Worm (Caenorhabditis elegans) whole organism, L4 larva: ENCODE data around the gene acs-7.

ENCODE experiments used
- D1046.2 ChIP-seq: fragments of 200-800 bp; sonication (Bioruptor generic); IDR thresholded peaks from 2 replicates; pipeline ENCODE4 v1.3.6; 2022; ENCODE audit warnings: missing genetic modification characterization, missing compliant biosample characterization
- F26F4.8 ChIP-seq: fragments of 200-800 bp; sonication (Bioruptor generic); conservative IDR thresholded peaks from 2 replicates; pipeline ENCODE4 v1.3.6; 2022; ENCODE audit warnings: missing genetic modification characterization, missing compliant biosample characterization
- F44E2.7 ChIP-seq: fragments of 200-800 bp; sonication (Bioruptor generic); IDR thresholded peaks from 2 replicates; pipeline ENCODE4 v2.1.2; 2022; ENCODE audit warnings: missing genetic modification characterization, missing compliant biosample characterization
- Y105C5A.15 ChIP-seq: fragments of 200-800 bp; sonication (Bioruptor generic); IDR thresholded peaks from 2 replicates; pipeline ENCODE4 v1.3.6; 2022; ENCODE audit warnings: missing genetic modification characterization, missing compliant biosample characterization
- Y75B8A.6 ChIP-seq: fragments of 200-800 bp; sonication (Bioruptor generic); IDR thresholded peaks from 2 replicates; pipeline ENCODE4 v1.3.6; 2022; ENCODE audit warnings: missing genetic modification reagents, missing genetic modification characterization, missing compliant biosample characterization
- ZK337.2 ChIP-seq: fragments of 200-800 bp; sonication (Bioruptor generic); IDR thresholded peaks from 2 replicates; pipeline ENCODE4 v1.3.6; 2022; ENCODE audit warnings: missing genetic modification reagents, missing genetic modification characterization, missing compliant biosample characterization
- ZK546.5 ChIP-seq, 2 experiments: sonication (generic microtip); optimal IDR thresholded peaks; 2 replicates each; lab custom pipeline; 2017; ENCODE audit warnings: missing biosample characterization in 2 of 2, missing genetic modification characterization in 2 of 2
- aha-1 ChIP-seq: fragments of 150-350 bp; peaks from one replicate; lab custom pipeline; 2014; ENCODE audit warnings: missing biosample characterization, missing genetic modification characterization
- ama-1 ChIP-seq: fragments of 150-350 bp; optimal IDR thresholded peaks from 2 replicates; lab custom pipeline; 2014; ENCODE audit warnings: inconsistent platforms, mixed read lengths
- attf-4 ChIP-seq: sonication (generic microtip); optimal IDR thresholded peaks from 3 replicates; lab custom pipeline; 2017; ENCODE audit warnings: missing biosample characterization, missing genetic modification characterization
- ceh-20 ChIP-seq: fragments of 200-800 bp; sonication (Bioruptor generic); IDR thresholded peaks from 2 replicates; pipeline ENCODE4 v1.3.6; 2022; ENCODE audit warnings: missing genetic modification reagents, missing genetic modification characterization, missing compliant biosample characterization
- ceh-28 ChIP-seq: fragments of 150-350 bp; optimal IDR thresholded peaks from 2 replicates; lab custom pipeline; 2014; ENCODE audit warnings: missing biosample characterization, missing genetic modification reagents, missing genetic modification characterization
- ceh-82 ChIP-seq: sonication (generic microtip); optimal IDR thresholded peaks from 2 replicates; lab custom pipeline; 2017; ENCODE audit warnings: missing biosample characterization, missing genetic modification characterization
- cey-2 ChIP-seq: sonication (generic microtip); optimal IDR thresholded peaks from 3 replicates; lab custom pipeline; 2017; ENCODE audit warnings: missing genetic modification characterization, mild to moderate bottlenecking, missing compliant biosample characterization, antibody characterized with exemption, borderline replicate concordance; ENCODE audit not compliant: insufficient read depth
- daf-16 ChIP-seq, 3 experiments: sonication (generic microtip); optimal IDR thresholded peaks; 2 replicates each; lab custom pipeline; 2016 to 2017; ENCODE audit warnings: missing genetic modification characterization in 3 of 3, missing genetic modification reagents in 3 of 3, mild to moderate bottlenecking in 2 of 3, missing compliant biosample characterization in 2 of 3, missing biosample characterization in 1 of 3, moderate library complexity in 1 of 3
- daf-19 ChIP-seq: fragments of 200-800 bp; sonication (Bioruptor generic); conservative IDR thresholded peaks from 2 replicates; pipeline ENCODE4 v1.3.6; 2022; ENCODE audit warnings: missing genetic modification characterization, missing compliant biosample characterization
- daf-8 ChIP-seq: fragments of 200-800 bp; sonication (Bioruptor generic); IDR thresholded peaks from 2 replicates; pipeline ENCODE4 v1.3.6; 2022; ENCODE audit warnings: missing genetic modification characterization, missing compliant biosample characterization
- dmd-6 ChIP-seq: fragments of 200-800 bp; sonication (Bioruptor generic); IDR thresholded peaks from 2 replicates; pipeline ENCODE4 v1.3.6; 2022; ENCODE audit warnings: missing genetic modification reagents, missing genetic modification characterization, missing compliant biosample characterization
- dpl-1 ChIP-seq: fragments of 150-350 bp; optimal IDR thresholded peaks from 2 replicates; lab custom pipeline; 2014; ENCODE audit warnings: missing biosample characterization, missing genetic modification reagents, missing genetic modification characterization
- dve-1 ChIP-seq: sonication (generic microtip); optimal IDR thresholded peaks from 2 replicates; lab custom pipeline; 2017; ENCODE audit warnings: antibody characterized with exemption, mild to moderate bottlenecking, missing genetic modification characterization, missing compliant biosample characterization; ENCODE audit not compliant: insufficient read depth
- fkh-10 ChIP-seq: fragments of 150-350 bp; optimal IDR thresholded peaks from 2 replicates; lab custom pipeline; 2014; ENCODE audit warnings: missing biosample characterization, missing genetic modification reagents, missing genetic modification characterization
- fos-1 ChIP-seq: fragments of 150-350 bp; optimal IDR thresholded peaks from 2 replicates; lab custom pipeline; 2014; ENCODE audit warnings: missing biosample characterization, missing genetic modification characterization
- lin-1 ChIP-seq: fragments of 200-800 bp; sonication (Bioruptor generic); IDR thresholded peaks from 2 replicates; pipeline ENCODE4 v1.3.6; 2022; ENCODE audit warnings: missing genetic modification reagents, missing genetic modification characterization, missing compliant biosample characterization
- lin-15B ChIP-seq: fragments of 150-350 bp; sonication (generic microtip); optimal IDR thresholded peaks from 3 replicates; lab custom pipeline; 2014; ENCODE audit warnings: missing biosample characterization, missing genetic modification characterization
- lin-39 ChIP-seq: fragments of 150-350 bp; optimal IDR thresholded peaks from 2 replicates; lab custom pipeline; 2014; ENCODE audit warnings: missing biosample characterization, missing genetic modification reagents, missing genetic modification characterization
- lir-3 ChIP-seq: sonication (generic microtip); optimal IDR thresholded peaks from 2 replicates; lab custom pipeline; 2016; ENCODE audit warnings: mild to moderate bottlenecking, missing genetic modification characterization, missing compliant biosample characterization
- lsy-2 ChIP-seq, 2 experiments: fragments of 150-350 bp in 1 of 2; sonication (generic microtip) in 1 of 2; optimal IDR thresholded peaks; 2 replicates each; lab custom pipeline; 2014 to 2017; ENCODE audit warnings: missing biosample characterization in 2 of 2, missing genetic modification characterization in 2 of 2
- mdt-29 ChIP-seq: fragments of 200-800 bp; sonication (Bioruptor generic); IDR thresholded peaks from 2 replicates; pipeline ENCODE4 v1.3.6; 2022; ENCODE audit warnings: missing genetic modification reagents, missing genetic modification characterization, missing compliant biosample characterization
- mep-1 ChIP-seq: fragments of 150-350 bp; sonication (generic microtip); optimal IDR thresholded peaks from 3 replicates; lab custom pipeline; 2014; ENCODE audit warnings: missing biosample characterization, missing genetic modification characterization
- mxl-2 ChIP-seq: fragments of 200-800 bp; sonication (Bioruptor generic); conservative IDR thresholded peaks from 2 replicates; pipeline ENCODE4 v1.3.6; 2022; ENCODE audit warnings: missing genetic modification reagents, missing genetic modification characterization, missing compliant biosample characterization
- nhr-102 ChIP-seq: sonication (generic microtip); optimal IDR thresholded peaks from 2 replicates; lab custom pipeline; 2016; ENCODE audit warnings: mild to moderate bottlenecking, missing genetic modification characterization, moderate library complexity, missing compliant biosample characterization
- nhr-111 ChIP-seq: fragments of 200-800 bp; sonication (Bioruptor generic); optimal IDR thresholded peaks from 2 replicates; lab custom pipeline; 2018; ENCODE audit warnings: mild to moderate bottlenecking, missing genetic modification characterization, missing compliant biosample characterization
- nhr-28 ChIP-seq: fragments of 150-350 bp; optimal IDR thresholded peaks from 2 replicates; lab custom pipeline; 2014; ENCODE audit warnings: missing biosample characterization, missing genetic modification characterization
- nhr-41 ChIP-seq: fragments of 200-800 bp; sonication (Bioruptor generic); IDR thresholded peaks from 2 replicates; pipeline ENCODE4 v1.3.6; 2022; ENCODE audit warnings: missing genetic modification reagents, missing genetic modification characterization, missing compliant biosample characterization
- nhr-48 ChIP-seq: sonication (generic microtip); optimal IDR thresholded peaks from 2 replicates; lab custom pipeline; 2016; ENCODE audit warnings: mild to moderate bottlenecking, missing genetic modification characterization, missing compliant biosample characterization
- nhr-6 ChIP-seq: fragments of 150-350 bp; optimal IDR thresholded peaks from 2 replicates; lab custom pipeline; 2014; ENCODE audit warnings: missing biosample characterization, missing genetic modification characterization
- nhr-76 ChIP-seq: fragments of 150-350 bp; optimal IDR thresholded peaks from 2 replicates; lab custom pipeline; 2014; ENCODE audit warnings: missing biosample characterization, missing genetic modification characterization
- nhr-77 ChIP-seq: fragments of 150-350 bp; optimal IDR thresholded peaks from 2 replicates; lab custom pipeline; 2014; ENCODE audit warnings: missing biosample characterization, missing genetic modification characterization
- pha-4 ChIP-seq, 2 experiments: fragments of 150-350 bp in 1 of 2; fragments of 200-800 bp in 1 of 2; sonication (Bioruptor generic) in 1 of 2; IDR thresholded peaks in 1 of 2; optimal IDR thresholded peaks in 1 of 2; 2 replicates each; pipeline versions ENCODE4 v1.3.6 to Lab custom; 2014 to 2022; ENCODE audit warnings: missing genetic modification characterization in 2 of 2, missing genetic modification reagents in 2 of 2, missing biosample characterization in 1 of 2, missing compliant biosample characterization in 1 of 2
- php-3 ChIP-seq: fragments of 200-800 bp; sonication (Bioruptor generic); IDR thresholded peaks from 2 replicates; pipeline ENCODE4 v1.3.6; 2022; ENCODE audit warnings: missing genetic modification reagents, missing genetic modification characterization, missing compliant biosample characterization
- pqm-1 ChIP-seq: sonication (generic microtip); optimal IDR thresholded peaks from 2 replicates; lab custom pipeline; 2017; ENCODE audit warnings: missing biosample characterization, missing genetic modification characterization
- sdz-12 ChIP-seq: fragments of 200-800 bp; sonication (Bioruptor generic); optimal IDR thresholded peaks from 2 replicates; lab custom pipeline; 2018; ENCODE audit warnings: mild to moderate bottlenecking, missing genetic modification characterization, missing compliant biosample characterization
- skn-1 ChIP-seq: fragments of 150-350 bp; optimal IDR thresholded peaks from 2 replicates; lab custom pipeline; 2014; ENCODE audit warnings: missing biosample characterization, missing genetic modification characterization
- spr-3 ChIP-seq: fragments of 200-800 bp; sonication (Bioruptor generic); optimal IDR thresholded peaks from 2 replicates; lab custom pipeline; 2018; ENCODE audit warnings: mild to moderate bottlenecking, missing genetic modification characterization, missing compliant biosample characterization
- tra-1 ChIP-seq: fragments of 200-800 bp; sonication (Bioruptor generic); IDR thresholded peaks from 2 replicates; pipeline ENCODE4 v1.3.6; 2022; ENCODE audit warnings: missing genetic modification reagents, missing genetic modification characterization, missing compliant biosample characterization
- unc-62 ChIP-seq, 3 experiments: fragments of 150-350 bp in 1 of 3; sonication (generic microtip); optimal IDR thresholded peaks in 2 of 3; peaks in 1 of 3; 1 replicate in 1 of 3; 2 replicates in 2 of 3; lab custom pipeline; 2014 to 2017; ENCODE audit warnings: missing biosample characterization in 3 of 3, missing genetic modification characterization in 3 of 3, missing genetic modification reagents in 3 of 3, missing genotype in 1 of 3
- zfp-3 ChIP-seq: fragments of 200-800 bp; sonication (Bioruptor generic); conservative IDR thresholded peaks from 2 replicates; pipeline ENCODE4 v1.3.6; 2022; ENCODE audit warnings: missing genetic modification reagents, missing genetic modification characterization, missing compliant biosample characterization
- ztf-11 ChIP-seq: fragments of 150-350 bp; optimal IDR thresholded peaks from 2 replicates; lab custom pipeline; 2014; ENCODE audit warnings: missing biosample characterization, missing genetic modification characterization

acs-7 gene

DNA sequence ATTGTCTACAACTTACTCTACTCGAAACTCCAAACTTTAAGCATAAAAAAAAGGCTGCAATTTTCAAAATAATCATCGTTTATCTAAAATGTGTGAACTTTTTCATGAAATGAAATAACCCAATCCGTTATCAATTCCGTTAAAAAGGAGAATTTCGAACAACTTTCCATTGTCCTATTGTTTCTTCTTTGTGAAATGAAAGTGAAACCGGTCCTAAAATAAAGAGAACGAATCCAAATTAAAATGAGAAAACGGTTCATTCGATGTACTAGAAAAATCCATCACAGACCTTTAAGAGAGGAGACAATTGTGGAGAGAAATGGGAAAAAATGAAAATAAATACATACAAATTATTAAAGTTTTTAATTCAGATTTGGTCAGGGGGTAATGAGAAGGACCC is 3.9 kb downstream of the acs-7 start, which contains the start of gene C01G6.9:
Gene C01G6.9, minus strand, starts transcription at position 141 of the 400 bp plus-strand sequence.
- TF ChIP-seq ceh-20 (GFP tag; lab: Robert Waterston, UW) (no peak), F26F4.8 (GFP tag; lab: Robert Waterston, UW) (no peak), daf-19 (GFP tag; lab: Robert Waterston, UW) (no peak), sdz-12 (no peak), mxl-2 (GFP tag; lab: Robert Waterston, UW) (no peak), nhr-6 (tag; lab: Kevin White, UChicago) (no peak), Y75B8A.6 (GFP tag; lab: Robert Waterston, UW) (no peak), dmd-6 (GFP tag; lab: Robert Waterston, UW) (no peak), ceh-28 (tag; lab: Kevin White, UChicago) (no peak), dpl-1 (GFP tag; lab: Kevin White, UChicago) (no peak), pha-4 (GFP tag; IDR thresholded peaks at IDR 0.05; lab: Robert Waterston, UW) (no peak), pha-4 (tag; optimal IDR thresholded peaks at IDR 0.05; lab: Kevin White, UChicago) (no peak), ceh-82 (tag; lab: Kevin White, UChicago) (no peak), nhr-28 (tag; lab: Kevin White, UChicago) (no peak), mep-1 (no peak)

DNA sequence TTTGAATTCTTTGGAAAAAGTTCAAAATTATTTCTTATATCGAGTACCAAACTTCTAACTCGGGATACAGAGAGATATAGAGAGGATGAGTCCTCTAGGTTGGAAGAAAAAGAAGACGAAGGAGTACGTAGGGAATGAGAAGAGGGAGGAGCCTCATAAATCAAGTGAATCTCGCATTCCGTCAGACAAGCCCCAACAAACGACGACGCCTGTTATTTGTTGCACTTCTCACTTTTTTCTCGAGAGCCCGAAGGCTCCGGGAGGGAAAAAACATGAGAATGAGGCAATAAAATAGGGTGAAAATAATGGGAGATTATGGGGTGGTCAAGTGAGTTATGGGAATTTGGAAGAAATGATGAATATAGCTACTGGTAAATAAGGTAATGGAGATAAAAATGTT is 7.9 kb downstream of the acs-7 start:
- TF ChIP-seq spr-3 (GFP tag; lab: Kevin White, UChicago) (no peak), unc-62 (GFP tag; optimal IDR thresholded peaks at IDR 0.05 in 1 of 2; lab: Kevin White, UChicago) (peak in 1 of 2 experiments; percentile 2), unc-62 (tag; optimal IDR thresholded peaks at IDR 0.05; lab: Kevin White, UChicago) (no peak)

DNA sequence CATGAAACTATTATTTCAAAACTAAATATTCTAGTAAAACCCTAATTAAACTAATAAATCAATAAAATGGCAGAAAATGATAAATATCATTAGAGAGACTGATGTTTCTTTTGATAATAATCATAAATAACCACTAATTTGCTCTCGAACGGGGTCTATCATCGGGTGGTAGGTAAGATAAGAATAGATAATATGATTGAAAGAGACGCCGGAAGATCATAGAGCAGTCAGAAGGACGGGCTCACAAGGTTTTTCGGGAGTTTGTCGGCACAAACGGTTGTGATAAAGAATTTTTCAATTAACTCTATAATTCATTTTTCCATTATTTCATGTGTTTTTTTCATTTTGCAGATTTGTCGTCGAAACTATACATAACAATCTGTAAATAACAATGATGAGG is 9.2 kb downstream of the acs-7 start:
- TF ChIP-seq skn-1 (tag; lab: Kevin White, UChicago) = no peak
- TF ChIP-seq F44E2.7 = no peak
- peak; percentile 93 for TF ChIP-seq php-3 (GFP tag; lab: Robert Waterston, UW)
- TF ChIP-seq lir-3 (tag; lab: Kevin White, UChicago) = no peak
- TF ChIP-seq ZK546.5 (tag; optimal IDR thresholded peaks at IDR 0.05; lab: Kevin White, UChicago) = no peak
- TF ChIP-seq nhr-48 (tag; lab: Kevin White, UChicago) = no peak
- no peak for TF ChIP-seq ama-1
- no peak for TF ChIP-seq mdt-29 (GFP tag; lab: Robert Waterston, UW)
- TF ChIP-seq ZK337.2 (GFP tag; lab: Robert Waterston, UW) = no peak
- no peak for TF ChIP-seq nhr-76 (tag; lab: Kevin White, UChicago)
- peak; percentile 98 for TF ChIP-seq pqm-1
- TF ChIP-seq Y105C5A.15 (GFP tag; lab: Robert Waterston, UW) = no peak
- TF ChIP-seq fkh-10 (GFP tag; lab: Kevin White, UChicago) = no peak
- TF ChIP-seq nhr-77 (tag; lab: Kevin White, UChicago) = peak; percentile 27
- TF ChIP-seq nhr-111 = no peak
- TF ChIP-seq aha-1 (tag; lab: Kevin White, UChicago) = no peak
- peak; percentile 78 for TF ChIP-seq dmd-6 (GFP tag; lab: Robert Waterston, UW)
- TF ChIP-seq dve-1 (tag; lab: Kevin White, UChicago) = peak; percentile 79
- no peak for TF ChIP-seq zfp-3 (GFP tag; lab: Robert Waterston, UW)
- TF ChIP-seq daf-16 (GFP tag; optimal IDR thresholded peaks at IDR 0.05; lab: Kevin White, UChicago) = peak in 1 of 2 experiments; percentile 55
- peak; percentile 54 for TF ChIP-seq daf-16 (tag; optimal IDR thresholded peaks at IDR 0.05; lab: Kevin White, UChicago)
- TF ChIP-seq ztf-11 (tag; lab: Kevin White, UChicago) = no peak
- TF ChIP-seq nhr-41 (GFP tag; lab: Robert Waterston, UW) = no peak
- no peak for TF ChIP-seq lsy-2 (tag; optimal IDR thresholded peaks at IDR 0.05; lab: Kevin White, UChicago)
- peak; percentile 55 for TF ChIP-seq tra-1 (GFP tag; lab: Robert Waterston, UW)
- peak; percentile 38 for TF ChIP-seq nhr-102
- TF ChIP-seq daf-8 (GFP tag; lab: Robert Waterston, UW) = no peak
- TF ChIP-seq attf-4 (tag; lab: Kevin White, UChicago) = no peak
- TF ChIP-seq D1046.2 = no peak
- TF ChIP-seq lin-1 (GFP tag; lab: Robert Waterston, UW) = peak; percentile 83
- no peak for TF ChIP-seq cey-2
- TF ChIP-seq lin-15B (tag; lab: Kevin White, UChicago) = no peak
- no peak for TF ChIP-seq fos-1
- TF ChIP-seq lin-39 (tag; lab: Kevin White, UChicago) = no peak
